Fruit fly (Drosophila melanogaster) whole organism, embryonic: ENCODE data around the gene CG5973.
A peak's percentile ranks its signal among the peaks of the same experiment; 100 is the strongest.

Experiments used
- B-H1 ChIP-seq: fragments of 200-800 bp; sonication (Bioruptor generic); IDR thresholded peaks from 3 replicates; pipeline ENCODE4 v1.3.6; 2022; ENCODE audit warnings: missing biosample characterization, missing genetic modification characterization
- Bdp1 ChIP-seq: fragments of 200-800 bp; sonication (Bioruptor generic); optimal IDR thresholded peaks from 3 replicates; lab custom pipeline; 2016; ENCODE audit warnings: missing biosample characterization, missing genetic modification characterization
- CG1024 ChIP-seq: fragments of 200-800 bp; sonication (Bioruptor generic); IDR thresholded peaks from 2 replicates; pipeline ENCODE4 v1.3.6; 2022; ENCODE audit warnings: missing biosample characterization, missing genetic modification characterization
- CG10366 ChIP-seq: fragments of 200-800 bp; sonication (Bioruptor generic); IDR thresholded peaks from 2 replicates; pipeline ENCODE4 v1.3.6; 2022; ENCODE audit warnings: missing biosample characterization, missing genetic modification characterization
- CG10654 ChIP-seq: fragments of 200-800 bp; sonication (Bioruptor generic); optimal IDR thresholded peaks from 2 replicates; lab custom pipeline; 2016; ENCODE audit warnings: missing biosample characterization, missing genetic modification characterization
- CG12071 ChIP-seq: fragments of 200-800 bp; sonication (Bioruptor generic); optimal IDR thresholded peaks from 3 replicates; lab custom pipeline; 2018; ENCODE audit warnings: missing biosample characterization, mild to moderate bottlenecking, missing genetic modification characterization
- CG14667 ChIP-seq: fragments of 200-800 bp; sonication (Bioruptor generic); IDR thresholded peaks from 2 replicates; pipeline ENCODE4 v1.3.6; 2022; ENCODE audit warnings: missing biosample characterization, missing genetic modification characterization
- CG17912 ChIP-seq: fragments of 200-800 bp; sonication (Bioruptor generic); optimal IDR thresholded peaks from 2 replicates; lab custom pipeline; 2018; ENCODE audit warnings: missing biosample characterization, mild to moderate bottlenecking, missing genetic modification characterization
- CG18619 ChIP-seq: fragments of 200-800 bp; sonication (Bioruptor generic); optimal IDR thresholded peaks from 3 replicates; lab custom pipeline; 2017; ENCODE audit warnings: missing biosample characterization, mild to moderate bottlenecking, missing genetic modification characterization
- CG2678 ChIP-seq: fragments of 200-800 bp; sonication (Bioruptor generic); optimal IDR thresholded peaks from 3 replicates; lab custom pipeline; 2019; ENCODE audit warnings: missing biosample characterization, mild to moderate bottlenecking, missing genetic modification characterization, moderate library complexity
- CG2712 ChIP-seq: fragments of 200-800 bp; optimal IDR thresholded peaks from 3 replicates; lab custom pipeline; 2019; ENCODE audit warnings: missing biosample characterization, mild to moderate bottlenecking, missing genetic modification characterization, moderate library complexity
- CG30020 ChIP-seq: fragments of 200-800 bp; optimal IDR thresholded peaks from 2 replicates; lab custom pipeline; 2019; ENCODE audit warnings: missing biosample characterization, mild to moderate bottlenecking, missing genetic modification characterization, moderate library complexity
- CG30431 ChIP-seq: fragments of 200-800 bp; sonication (Bioruptor generic); optimal IDR thresholded peaks from 2 replicates; lab custom pipeline; 2017; ENCODE audit warnings: missing biosample characterization, missing genetic modification characterization
- CG31224 ChIP-seq: fragments of 200-800 bp; sonication (Bioruptor generic); IDR thresholded peaks from 2 replicates; pipeline ENCODE4 v1.3.6; 2022; ENCODE audit warnings: missing biosample characterization, missing genetic modification characterization
- CG34376 ChIP-seq: fragments of 200-800 bp; sonication (Bioruptor generic); optimal IDR thresholded peaks from 2 replicates; lab custom pipeline; 2018; ENCODE audit warnings: missing biosample characterization, mild to moderate bottlenecking, missing genetic modification characterization
- CG43689 ChIP-seq: fragments of 200-800 bp; sonication (Bioruptor generic); IDR thresholded peaks from 2 replicates; pipeline ENCODE4 v1.3.6; 2022; ENCODE audit warnings: missing biosample characterization, missing genetic modification characterization
- CG4730 ChIP-seq: fragments of 200-800 bp; sonication (Bioruptor generic); IDR thresholded peaks from 2 replicates; pipeline ENCODE4 v1.3.6; 2022; ENCODE audit warnings: missing biosample characterization, missing genetic modification characterization
- CG5245 ChIP-seq: fragments of 200-800 bp; sonication (Bioruptor generic); optimal IDR thresholded peaks from 3 replicates; lab custom pipeline; 2016; ENCODE audit warnings: missing biosample characterization, missing genetic modification characterization
- CG6272 ChIP-seq: fragments of 200-800 bp; sonication (Bioruptor generic); IDR thresholded peaks from 2 replicates; pipeline ENCODE4 v1.3.6; 2022; ENCODE audit warnings: missing biosample characterization, missing genetic modification characterization
- CG7745 ChIP-seq: fragments of 200-800 bp; sonication (Bioruptor generic); optimal IDR thresholded peaks from 2 replicates; lab custom pipeline; 2018; ENCODE audit warnings: missing biosample characterization, mild to moderate bottlenecking, missing genetic modification characterization, moderate library complexity
- CG7839 ChIP-seq: fragments of 200-800 bp; sonication (Bioruptor generic); optimal IDR thresholded peaks from 3 replicates; lab custom pipeline; 2018; ENCODE audit warnings: missing biosample characterization, mild to moderate bottlenecking, missing genetic modification characterization, moderate library complexity
- CG8765 ChIP-seq: fragments of 200-800 bp; sonication (Bioruptor generic); IDR thresholded peaks from 2 replicates; pipeline ENCODE4 v1.3.6; 2022; ENCODE audit warnings: missing biosample characterization, missing genetic modification characterization
- CG9797 ChIP-seq: fragments of 200-800 bp; sonication (Bioruptor generic); optimal IDR thresholded peaks from 3 replicates; lab custom pipeline; 2018; ENCODE audit warnings: missing biosample characterization, mild to moderate bottlenecking, missing genetic modification characterization
- CHES-1-like ChIP-seq: fragments of 200-800 bp; sonication (Bioruptor generic); optimal IDR thresholded peaks from 2 replicates; lab custom pipeline; 2016; ENCODE audit warnings: missing biosample characterization, missing genetic modification characterization
- D19A ChIP-seq: fragments of 200-800 bp; optimal IDR thresholded peaks from 3 replicates; lab custom pipeline; 2019; ENCODE audit warnings: missing biosample characterization, mild to moderate bottlenecking, missing genetic modification characterization, moderate library complexity
- Dfd ChIP-seq, 2 experiments: fragments of >200 bp; optimal IDR thresholded peaks; 2 replicates each; lab custom pipeline; 2017; ENCODE audit warnings: missing biosample characterization in 2 of 2, missing genetic modification characterization in 2 of 2
- Doc2 ChIP-seq: fragments of 200-800 bp; sonication (Bioruptor generic); IDR thresholded peaks from 2 replicates; pipeline ENCODE4 v1.3.6; 2022; ENCODE audit warnings: missing biosample characterization, missing genetic modification characterization
- Ets97D ChIP-seq: fragments of 200-800 bp; sonication (Bioruptor generic); optimal IDR thresholded peaks from 3 replicates; lab custom pipeline; 2016; ENCODE audit warnings: missing biosample characterization, missing genetic modification characterization
- Gug ChIP-seq: fragments of 200-800 bp; sonication (Bioruptor generic); IDR thresholded peaks from 4 replicates; pipeline ENCODE4 v1.3.6; 2022; ENCODE audit warnings: missing biosample characterization, missing genetic modification characterization
- HmgZ ChIP-seq: fragments of 200-800 bp; sonication (Bioruptor generic); optimal IDR thresholded peaks from 2 replicates; lab custom pipeline; 2018; ENCODE audit warnings: missing biosample characterization, mild to moderate bottlenecking, missing genetic modification characterization
- Hr3 ChIP-seq: fragments of 200-800 bp; sonication (Bioruptor generic); optimal IDR thresholded peaks from 3 replicates; lab custom pipeline; 2016; ENCODE audit warnings: missing biosample characterization, missing genetic modification characterization
- Nf-YA ChIP-seq: fragments of 200-800 bp; sonication (Bioruptor generic); IDR thresholded peaks from 2 replicates; pipeline ENCODE4 v1.3.6; 2022; ENCODE audit warnings: missing biosample characterization, missing genetic modification characterization
- Pdp1 ChIP-seq, 2 experiments: fragments of 200-800 bp; sonication (Bioruptor generic); optimal IDR thresholded peaks; 3 replicates each; lab custom pipeline; 2016; ENCODE audit warnings: missing biosample characterization in 2 of 2, missing genetic modification characterization in 2 of 2, mild to moderate bottlenecking in 1 of 2, moderate library complexity in 1 of 2
- ac ChIP-seq: fragments of 200-800 bp; sonication (Bioruptor generic); optimal IDR thresholded peaks from 3 replicates; lab custom pipeline; 2017; ENCODE audit warnings: missing biosample characterization, mild to moderate bottlenecking, missing genetic modification characterization
- al ChIP-seq: fragments of 200-800 bp; sonication (Bioruptor generic); IDR thresholded peaks from 2 replicates; pipeline ENCODE4 v1.3.6; 2022; ENCODE audit warnings: missing biosample characterization, missing genetic modification characterization
- ase ChIP-seq: fragments of 200-800 bp; sonication (Bioruptor generic); IDR thresholded peaks from 3 replicates; pipeline ENCODE4 v1.3.6; 2022; ENCODE audit warnings: missing biosample characterization, missing genetic modification characterization
- cato ChIP-seq: fragments of 200-800 bp; sonication (Bioruptor generic); optimal IDR thresholded peaks from 2 replicates; lab custom pipeline; 2016; ENCODE audit warnings: missing biosample characterization, missing genetic modification characterization, borderline replicate concordance
- danr ChIP-seq: fragments of 200-800 bp; sonication (Bioruptor generic); IDR thresholded peaks from 2 replicates; pipeline ENCODE4 v1.3.6; 2022; ENCODE audit warnings: missing biosample characterization, missing genetic modification characterization
- esg ChIP-seq: fragments of 200-800 bp; sonication (Bioruptor generic); conservative IDR thresholded peaks from 2 replicates; pipeline ENCODE4 v1.3.6; 2022; ENCODE audit warnings: missing biosample characterization, missing genetic modification characterization
- grn ChIP-seq: fragments of 200-800 bp; sonication (Bioruptor generic); optimal IDR thresholded peaks from 3 replicates; lab custom pipeline; 2017; ENCODE audit warnings: missing biosample characterization, missing genetic modification characterization
- hb ChIP-seq: fragments of 200-800 bp; sonication (Bioruptor generic); IDR thresholded peaks from 3 replicates; pipeline ENCODE4 v1.3.6; 2022; ENCODE audit warnings: missing biosample characterization, missing genetic modification characterization; ENCODE audit not compliant: partially characterized antibody
- lmd ChIP-seq: fragments of 200-800 bp; sonication (Bioruptor generic); IDR thresholded peaks from 2 replicates; pipeline ENCODE4 v1.3.6; 2022; ENCODE audit warnings: missing biosample characterization, missing genetic modification characterization
- org-1 ChIP-seq: fragments of 200-800 bp; sonication (Bioruptor generic); optimal IDR thresholded peaks from 2 replicates; lab custom pipeline; 2017; ENCODE audit warnings: missing biosample characterization, missing genetic modification characterization
- repo ChIP-seq: fragments of 200-800 bp; sonication (Bioruptor generic); optimal IDR thresholded peaks from 2 replicates; lab custom pipeline; 2016; ENCODE audit warnings: missing biosample characterization, missing genetic modification characterization
- scrt ChIP-seq: fragments of 200-800 bp; sonication (Bioruptor generic); optimal IDR thresholded peaks from 2 replicates; lab custom pipeline; 2018; ENCODE audit warnings: missing biosample characterization, mild to moderate bottlenecking, missing genetic modification characterization, moderate library complexity
- shn ChIP-seq: fragments of 200-800 bp; sonication (Bioruptor generic); optimal IDR thresholded peaks from 3 replicates; lab custom pipeline; 2016; ENCODE audit warnings: missing biosample characterization, missing genetic modification characterization
- slp2 ChIP-seq: fragments of 200-800 bp; sonication (Bioruptor generic); optimal IDR thresholded peaks from 2 replicates; lab custom pipeline; 2016; ENCODE audit warnings: missing biosample characterization, missing genetic modification characterization
- tio ChIP-seq: fragments of 200-800 bp; sonication (Bioruptor generic); optimal IDR thresholded peaks from 2 replicates; lab custom pipeline; 2017; ENCODE audit warnings: missing biosample characterization, missing genetic modification characterization, inconsistent platforms
- tna ChIP-seq: fragments of 200-800 bp; sonication (Bioruptor generic); IDR thresholded peaks from 2 replicates; pipeline ENCODE4 v1.3.6; 2022; ENCODE audit warnings: missing biosample characterization, missing genetic modification characterization; ENCODE audit not compliant: partially characterized antibody
- unc-4 ChIP-seq: fragments of 200-800 bp; sonication (Bioruptor generic); IDR thresholded peaks from 2 replicates; pipeline ENCODE4 v1.3.6; 2022; ENCODE audit warnings: missing biosample characterization, missing genetic modification characterization; ENCODE audit not compliant: partially characterized antibody

CG5973 gene

DNA sequence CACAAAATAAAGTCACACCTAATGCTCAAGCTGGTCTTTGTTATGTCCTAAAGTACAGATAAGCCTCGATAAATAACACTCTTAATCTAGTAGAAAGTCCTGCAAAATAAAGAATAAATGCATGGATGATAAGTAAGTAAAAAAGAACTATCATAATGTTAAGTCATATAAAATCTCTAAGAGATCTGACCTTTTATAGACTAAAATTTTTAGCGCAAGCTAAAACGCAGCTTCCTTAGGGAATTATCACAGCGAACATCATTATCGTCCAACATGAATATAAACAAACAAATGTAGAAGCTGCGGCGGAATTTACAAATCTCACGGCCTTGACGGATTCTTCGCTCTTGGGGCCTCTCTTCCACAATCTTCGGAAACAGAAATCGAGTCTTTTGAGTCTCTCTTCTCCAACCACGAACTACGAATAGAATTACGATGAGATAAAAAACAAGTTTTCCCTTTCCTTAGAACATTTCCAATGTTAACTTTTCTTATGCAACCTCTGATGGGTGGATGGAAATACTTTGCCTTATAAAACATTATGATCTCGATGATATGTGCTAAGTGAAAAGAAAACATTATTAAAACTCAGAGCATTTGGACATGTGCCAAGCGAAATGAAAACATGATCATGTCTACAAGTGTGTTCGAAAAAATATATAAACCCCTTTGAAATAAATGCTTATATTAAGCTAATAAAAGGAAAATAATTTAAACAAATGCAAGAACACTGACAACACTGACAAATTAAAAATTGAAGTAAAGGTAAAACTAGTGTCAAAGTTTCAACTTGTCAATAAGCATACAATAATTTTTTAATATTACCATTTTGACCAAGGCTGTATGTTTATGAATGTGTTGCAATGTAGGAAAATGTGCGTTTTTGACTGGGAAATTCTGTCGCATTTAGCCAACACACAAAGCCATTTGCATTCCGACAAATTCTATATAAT lies 57.3 kb downstream of the CG5973 start (continued):
- TF ChIP-seq unc-4 (no peak), Gug (GFP tag; lab: Robert Waterston, UW) (no peak), D19A (peak; percentile 29), CG2712 (tag; lab: Kevin White, UChicago) (peak; percentile 37), tio (GFP tag; lab: Kevin White, UChicago) (peak; percentile 38), CG8765 (no peak), HmgZ (tag; lab: Kevin White, UChicago) (peak; percentile 42), Doc2 (GFP tag; lab: Robert Waterston, UW) (no peak), ac (GFP tag; lab: Kevin White, UChicago) (no peak), CG4730 (no peak), CHES-1-like (GFP tag; lab: Kevin White, UChicago) (peak; percentile 34), Ets97D (GFP tag; lab: Kevin White, UChicago) (no peak), Bdp1 (GFP tag; lab: Kevin White, UChicago) (no peak), cato (GFP tag; lab: Kevin White, UChicago) (no peak), CG1024 (no peak), CG17912 (GFP tag; lab: Kevin White, UChicago) (no peak), al (GFP tag; lab: Robert Waterston, UW) (peak; percentile 72), CG30020 (tag; lab: Kevin White, UChicago) (no peak), CG10654 (GFP tag; lab: Kevin White, UChicago) (no peak), Pdp1 (GFP tag; optimal IDR thresholded peaks at IDR 0.05; lab: Kevin White, UChicago) (peak in 1 of 2 experiments; percentile 96), CG18619 (GFP tag; lab: Kevin White, UChicago) (peak; percentile 10), CG7745 (tag; lab: Kevin White, UChicago) (no peak), slp2 (GFP tag; lab: Kevin White, UChicago) (no peak), CG2678 (peak; percentile 24), B-H1 (GFP tag; lab: Robert Waterston, UW) (no peak), Dfd (GFP tag; optimal IDR thresholded peaks at IDR 0.05; lab: Kevin White, UChicago) (no peak), danr (GFP tag; lab: Robert Waterston, UW) (no peak), esg (GFP tag; lab: Robert Waterston, UW) (peak; percentile 47), CG6272 (GFP tag; lab: Robert Waterston, UW) (no peak), tna (GFP tag; lab: Robert Waterston, UW) (no peak), shn (GFP tag; lab: Kevin White, UChicago) (peak; percentile 4), CG31224 (GFP tag; lab: Robert Waterston, UW) (no peak), org-1 (GFP tag; lab: Kevin White, UChicago) (no peak), CG9797 (GFP tag; lab: Kevin White, UChicago) (no peak), CG34376 (GFP tag; lab: Kevin White, UChicago) (no peak), grn (GFP tag; lab: Kevin White, UChicago) (no peak), CG7839 (tag; lab: Kevin White, UChicago) (peak; percentile 50), hb (no peak), scrt (GFP tag; lab: Kevin White, UChicago) (no peak), Nf-YA (GFP tag; lab: Robert Waterston, UW) (no peak), CG14667 (GFP tag; lab: Robert Waterston, UW) (no peak), CG5245 (no peak), ase (GFP tag; lab: Robert Waterston, UW) (no peak), CG10366 (peak; percentile 40), CG43689 (GFP tag; lab: Robert Waterston, UW) (no peak), repo (GFP tag; lab: Kevin White, UChicago) (no peak), Hr3 (GFP tag; lab: Kevin White, UChicago) (peak; percentile 42), CG12071 (GFP tag; lab: Kevin White, UChicago) (no peak), lmd (peak; percentile 70; the same call in 1 of the 2 replicates), CG30431 (GFP tag; lab: Kevin White, UChicago) (no peak)
